Worm (Caenorhabditis elegans): ENCODE measurements around the gene mrpl-12.

Gene mrpl-12

DNA sequence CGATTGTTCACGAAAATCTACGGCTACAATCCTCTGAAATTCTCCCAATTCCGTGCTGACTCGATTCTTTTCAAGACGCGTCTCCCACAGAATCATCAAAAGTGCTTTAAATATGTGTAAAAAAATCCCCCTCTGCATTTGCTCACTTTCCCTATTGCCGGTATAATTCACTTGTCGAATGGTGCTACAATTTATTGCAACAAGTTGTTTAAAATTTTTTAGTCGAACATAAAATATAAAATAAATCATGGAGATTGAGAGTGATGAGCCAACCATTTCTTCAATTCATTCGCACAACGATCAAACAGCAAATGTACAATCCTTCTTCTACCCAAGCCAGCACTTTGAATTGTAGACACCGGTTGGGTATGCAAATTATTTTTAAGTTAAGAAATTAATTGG, 38.8 kb downstream of the mrpl-12 start:
- TF ChIP-seq C17E4.6 (GFP tag; IDR thresholded peaks at IDR 0.05), result peak; percentile 74
- peak; percentile 80 for TF ChIP-seq nfyb-1 (GFP tag; IDR thresholded peaks at IDR 0.05)
- TF ChIP-seq lin-40 (tag; optimal IDR thresholded peaks at IDR 0.05), result no peak
- TF ChIP-seq madf-3 (GFP tag; IDR thresholded peaks at IDR 0.05), result peak; percentile 84
- TF ChIP-seq gei-17 (GFP tag; optimal IDR thresholded peaks at IDR 0.05), result no peak
- no peak for TF ChIP-seq sea-2 (GFP tag; IDR thresholded peaks at IDR 0.05)
- TF ChIP-seq ceh-100 (GFP tag; IDR thresholded peaks at IDR 0.05), result peak; percentile 49
- TF ChIP-seq ztf-18 (tag; optimal IDR thresholded peaks at IDR 0.05), result peak; percentile 70
- peak; percentile 68 for TF ChIP-seq xnd-1 (tag; optimal IDR thresholded peaks at IDR 0.05)
- TF ChIP-seq F57A8.1 (GFP tag; optimal IDR thresholded peaks at IDR 0.05), result peak; percentile 63
- TF ChIP-seq B0261.1 (tag; optimal IDR thresholded peaks at IDR 0.05), result no peak
- TF ChIP-seq madf-10 (tag; optimal IDR thresholded peaks at IDR 0.05), result no peak
- 0 out of 2 replicates have a peak, but pooled peaks have one; percentile 7 for TF ChIP-seq egrh-3 (GFP tag; IDR thresholded peaks at IDR 0.05)
- no peak for TF ChIP-seq nhr-179 (tag; optimal IDR thresholded peaks at IDR 0.05)
- no peak for TF ChIP-seq bed-2 (GFP tag; IDR thresholded peaks at IDR 0.05)
- peak; percentile 66 for TF ChIP-seq rcor-1 (GFP tag; IDR thresholded peaks at IDR 0.05)
- no peak for TF ChIP-seq sdz-38 (tag; optimal IDR thresholded peaks at IDR 0.05)
- TF ChIP-seq cebp-2 (GFP tag; IDR thresholded peaks at IDR 0.05), result 0 out of 2 replicates have a peak, but pooled peaks have one; percentile 49
- peak; percentile 11; the same call in 1 of the 2 replicates for TF ChIP-seq ztf-25 (GFP tag; IDR thresholded peaks at IDR 0.05)
- TF ChIP-seq B0336.3 (GFP tag; IDR thresholded peaks at IDR 0.05), result peak; percentile 93; the same call in 1 of the 2 replicates
- no peak for TF ChIP-seq hmg-20 (GFP tag; IDR thresholded peaks at IDR 0.05)
- peak; percentile 91 for TF ChIP-seq T26A5.8 (tag; optimal IDR thresholded peaks at IDR 0.05)
- peak; percentile 51; the same call in 1 of the 2 replicates for TF ChIP-seq B0019.2 (GFP tag; conservative IDR thresholded peaks at IDR 0.05)
- TF ChIP-seq him-1 (tag; optimal IDR thresholded peaks at IDR 0.05), result peak; percentile 69
- peak; percentile 61 for TF ChIP-seq chd-7 (tag; optimal IDR thresholded peaks at IDR 0.05)
- TF ChIP-seq F10E7.11 (tag; optimal IDR thresholded peaks at IDR 0.05), result peak; percentile 77
- no peak for TF ChIP-seq ztf-28 (GFP tag; IDR thresholded peaks at IDR 0.05)
- TF ChIP-seq lir-1 (GFP tag; conservative IDR thresholded peaks at IDR 0.05), result no peak
- peak in 2 of 3 experiments; percentile 7 to 38 for TF ChIP-seq lin-35 (GFP tag; optimal IDR thresholded peaks at IDR 0.05)
- TF ChIP-seq F55B11.4 (tag; optimal IDR thresholded peaks at IDR 0.05; ENCODE audit: borderline replicate concordance, insufficient read depth), result no peak
- peak; percentile 61; the same call in 1 of the 2 replicates for TF ChIP-seq madf-8 (GFP tag; conservative IDR thresholded peaks at IDR 0.05)
- TF ChIP-seq D2030.7 (GFP tag; IDR thresholded peaks at IDR 0.05), result peak; percentile 77
- peak; percentile 91 for TF ChIP-seq snpc-3.4 (tag; optimal IDR thresholded peaks at IDR 0.05)
- peak; percentile 49 for TF ChIP-seq ets-4 (GFP tag; optimal IDR thresholded peaks at IDR 0.05)
- TF ChIP-seq somi-1 (GFP tag; optimal IDR thresholded peaks at IDR 0.05), result no peak
- TF ChIP-seq egl-18 (GFP tag; IDR thresholded peaks at IDR 0.05), result no peak
- TF ChIP-seq efl-1 (GFP tag; optimal IDR thresholded peaks at IDR 0.05), result peak; percentile 62
- no peak for TF ChIP-seq K11D2.4 (GFP tag; IDR thresholded peaks at IDR 0.05)
- TF ChIP-seq nhr-90 (tag; optimal IDR thresholded peaks at IDR 0.05), result peak; percentile 43
- no peak for TF ChIP-seq lag-1 (GFP tag; IDR thresholded peaks at IDR 0.05)
- TF ChIP-seq snpc-1.1 (tag; optimal IDR thresholded peaks at IDR 0.05; ENCODE audit: insufficient read depth), result peak; percentile 62
- TF ChIP-seq lsy-27 (tag; optimal IDR thresholded peaks at IDR 0.05; ENCODE audit: borderline replicate concordance, insufficient read depth), result no peak
- TF ChIP-seq ama-1 (optimal IDR thresholded peaks at IDR 0.05), result peak; percentile 20
- TF ChIP-seq ama-1 (GFP tag; optimal IDR thresholded peaks at IDR 0.05), result peak; percentile 83 to 93
- no peak for TF ChIP-seq ZK185.1 (tag; optimal IDR thresholded peaks at IDR 0.05; ENCODE audit: poor library complexity, severe bottlenecking)
- peak; percentile 73; the same call in 1 of the 2 replicates for TF ChIP-seq Y56A3A.18 (GFP tag; IDR thresholded peaks at IDR 0.05)
- peak; percentile 61 for TF ChIP-seq lsl-1 (GFP tag; optimal IDR thresholded peaks at IDR 0.05)
- TF ChIP-seq F23B12.7 (tag; optimal IDR thresholded peaks at IDR 0.05; ENCODE audit: insufficient read depth), result peak; percentile 32
